Fruit fly (Drosophila melanogaster): Measurements from ENCODE around the gene gnu.

gnu gene

dm6 chr3L:14759984-14760626, 43.1 kb downstream of the gnu start (continued):
- no peak for TF ChIP-seq pzg (GFP tag; optimal IDR thresholded peaks at IDR 0.05)
- TF ChIP-seq yki (optimal IDR thresholded peaks at IDR 0.05), result peak; percentile 76
- TF ChIP-seq Hr3 (GFP tag; optimal IDR thresholded peaks at IDR 0.05), result peak; percentile 63
- peak; percentile 54; the same call in 2 of the 3 replicates for TF ChIP-seq tgo (GFP tag; IDR thresholded peaks at IDR 0.05)
- TF ChIP-seq CG13894 (tag; optimal IDR thresholded peaks at IDR 0.05), result no peak
- TF ChIP-seq ken (GFP tag; IDR thresholded peaks at IDR 0.05), result no peak; the same call in 2 of the 3 replicates
- peak; percentile 29 for TF ChIP-seq ewg (GFP tag; optimal IDR thresholded peaks at IDR 0.05)
- TF ChIP-seq Chrac-16 (GFP tag; optimal IDR thresholded peaks at IDR 0.05), result peak; percentile 65
- peak; percentile 71 for TF ChIP-seq sisA (GFP tag; IDR thresholded peaks at IDR 0.05)
- TF ChIP-seq slou (GFP tag; optimal IDR thresholded peaks at IDR 0.05), result peak; percentile 58
- TF ChIP-seq HLHmδ (GFP tag; optimal IDR thresholded peaks at IDR 0.05), result no peak
- TF ChIP-seq NK7.1 (GFP tag; optimal IDR thresholded peaks at IDR 0.05), result peak; percentile 30
- TF ChIP-seq CG18011 (GFP tag; optimal IDR thresholded peaks at IDR 0.05), result peak; percentile 30
- peak; percentile 66 for TF ChIP-seq ATbp (GFP tag; optimal IDR thresholded peaks at IDR 0.05)
- no peak for TF ChIP-seq sc (optimal IDR thresholded peaks at IDR 0.05)
- peak; percentile 46 for TF ChIP-seq sc (GFP tag; optimal IDR thresholded peaks at IDR 0.05)
- no peak for TF ChIP-seq ERR (GFP tag; optimal IDR thresholded peaks at IDR 0.05)
- TF ChIP-seq lov (optimal IDR thresholded peaks at IDR 0.05), result no peak
- no peak for TF ChIP-seq lov (GFP tag; IDR thresholded peaks at IDR 0.05)
- peak; percentile 63 for TF ChIP-seq ems (GFP tag; optimal IDR thresholded peaks at IDR 0.05)
- TF ChIP-seq CG12942 (GFP tag; optimal IDR thresholded peaks at IDR 0.05), result peak; percentile 59
- TF ChIP-seq salm (tag; optimal IDR thresholded peaks at IDR 0.05), result peak; percentile 25
- peak; percentile 69 for TF ChIP-seq tio (GFP tag; optimal IDR thresholded peaks at IDR 0.05)
- TF ChIP-seq wor (GFP tag; IDR thresholded peaks at IDR 0.05), result peak; percentile 43; the same call in 1 of the 2 replicates
- peak in 1 of 3 experiments; percentile 52 for TF ChIP-seq lola (GFP tag; optimal IDR thresholded peaks at IDR 0.05)
- no peak for TF ChIP-seq corto (GFP tag; optimal IDR thresholded peaks at IDR 0.05)
- TF ChIP-seq disco-r (GFP tag; optimal IDR thresholded peaks at IDR 0.05), result peak; percentile 23
- peak; percentile 47 for TF ChIP-seq CG7556 (GFP tag; optimal IDR thresholded peaks at IDR 0.05)
- peak; percentile 44 for TF ChIP-seq CG9437 (GFP tag; optimal IDR thresholded peaks at IDR 0.05)
- peak; percentile 56 for TF ChIP-seq dmrt11E (tag; optimal IDR thresholded peaks at IDR 0.05)
- TF ChIP-seq HmgZ (tag; optimal IDR thresholded peaks at IDR 0.05), result peak; percentile 42
- peak; percentile 47 for TF ChIP-seq CG14710 (tag; optimal IDR thresholded peaks at IDR 0.05)
- TF ChIP-seq CG11504 (tag; optimal IDR thresholded peaks at IDR 0.05), result peak; percentile 78
- TF ChIP-seq Xrp1 (GFP tag; IDR thresholded peaks at IDR 0.05), result peak; percentile 78
- peak; percentile 76 for TF ChIP-seq CG9215 (GFP tag; IDR thresholded peaks at IDR 0.05)
- TF ChIP-seq Usf (GFP tag; optimal IDR thresholded peaks at IDR 0.05), result peak; percentile 19
- TF ChIP-seq CG4854 (GFP tag; optimal IDR thresholded peaks at IDR 0.05), result peak; percentile 44
- peak; percentile 51 for TF ChIP-seq CG1792 (GFP tag; optimal IDR thresholded peaks at IDR 0.05)
- peak; percentile 69 for TF ChIP-seq CG10366 (GFP tag; IDR thresholded peaks at IDR 0.05)
- TF ChIP-seq CG16815 (GFP tag; optimal IDR thresholded peaks at IDR 0.05), result peak; percentile 41
- peak; percentile 57 for TF ChIP-seq Sox100B (GFP tag; optimal IDR thresholded peaks at IDR 0.05)
- peak; percentile 48; the same call in 1 of the 3 replicates for TF ChIP-seq CG34422 (GFP tag; IDR thresholded peaks at IDR 0.05)
- TF ChIP-seq CG13775 (GFP tag; optimal IDR thresholded peaks at IDR 0.05), result peak; percentile 57
- TF ChIP-seq CG32532 (GFP tag; IDR thresholded peaks at IDR 0.05), result peak; percentile 66; the same call in 1 of the 2 replicates
- no peak for TF ChIP-seq CrebB (tag; optimal IDR thresholded peaks at IDR 0.05)
- peak; percentile 60 for TF ChIP-seq CG17385 (GFP tag; optimal IDR thresholded peaks at IDR 0.05)
- peak; percentile 58; the same call in 2 of the 4 replicates for TF ChIP-seq Gug (GFP tag; IDR thresholded peaks at IDR 0.05)
- no peak for TF ChIP-seq tup (GFP tag; optimal IDR thresholded peaks at IDR 0.05)
- peak; percentile 23 for TF ChIP-seq tx (GFP tag; optimal IDR thresholded peaks at IDR 0.05)
- peak; percentile 47 for TF ChIP-seq jing (GFP tag; optimal IDR thresholded peaks at IDR 0.05)

All from whole organism, embryonic.